Fruit fly (Drosophila melanogaster): ENCODE results near the gene CG3823.

The CG3823 gene

DNA sequence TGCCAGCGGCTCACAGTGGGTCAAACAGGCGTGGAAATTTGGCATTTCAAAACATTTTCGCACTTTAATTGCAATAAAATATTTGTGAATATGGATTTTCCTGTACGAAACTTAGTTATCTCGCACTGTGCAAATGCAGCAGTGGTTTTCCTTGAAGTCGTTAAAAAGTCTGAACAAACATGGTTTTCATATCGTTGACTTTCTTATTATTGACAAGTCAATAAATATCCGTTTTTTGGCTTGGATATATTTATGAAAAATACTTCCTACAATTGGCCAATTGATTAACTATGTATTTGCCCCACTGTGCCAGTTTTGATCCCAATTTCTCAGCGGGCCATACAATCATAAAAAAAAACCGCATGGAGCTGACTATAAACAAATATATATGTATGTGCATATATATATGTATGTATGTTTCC, 38.3 kb upstream of the CG3823 start (continued):
- TF ChIP-seq CG34224 (GFP tag; IDR thresholded peaks at IDR 0.05; ENCODE audit: partially characterized antibody) = no peak
- TF ChIP-seq toy (GFP tag; IDR thresholded peaks at IDR 0.05) = peak; percentile 75; the same call in 1 of the 2 replicates
- no peak for TF ChIP-seq Doc3 (GFP tag; IDR thresholded peaks at IDR 0.05; ENCODE audit: partially characterized antibody)
- TF ChIP-seq Sry-δ (GFP tag; optimal IDR thresholded peaks at IDR 0.05) = peak; percentile 64
- TF ChIP-seq HLH4C (GFP tag; IDR thresholded peaks at IDR 0.05; ENCODE audit: partially characterized antibody) = no peak; the same call in 2 of the 3 replicates
- TF ChIP-seq Rfx (GFP tag; IDR thresholded peaks at IDR 0.05) = peak; percentile 88
- peak; percentile 94 for TF ChIP-seq CG30431 (GFP tag; optimal IDR thresholded peaks at IDR 0.05)
- TF ChIP-seq fru (optimal IDR thresholded peaks at IDR 0.05) = no peak
- TF ChIP-seq H15 (GFP tag; IDR thresholded peaks at IDR 0.05) = peak; percentile 91
- TF ChIP-seq CG9215 (GFP tag; IDR thresholded peaks at IDR 0.05) = peak; percentile 88
- peak; percentile 50; the same call in 1 of the 2 replicates for TF ChIP-seq ham (GFP tag; IDR thresholded peaks at IDR 0.05)
- no peak for TF ChIP-seq CG16813 (GFP tag; IDR thresholded peaks at IDR 0.05; ENCODE audit: partially characterized antibody)
- TF ChIP-seq CG12236 (GFP tag; optimal IDR thresholded peaks at IDR 0.05) = peak; percentile 96
- no peak for TF ChIP-seq tna (GFP tag; IDR thresholded peaks at IDR 0.05; ENCODE audit: partially characterized antibody)
- TF ChIP-seq nerfin-2 (GFP tag; IDR thresholded peaks at IDR 0.05; ENCODE audit: partially characterized antibody) = peak; percentile 36; the same call in 1 of the 2 replicates
- peak; percentile 93 for TF ChIP-seq CG12769 (tag; optimal IDR thresholded peaks at IDR 0.05)
- peak; percentile 98 for TF ChIP-seq az2 (GFP tag; optimal IDR thresholded peaks at IDR 0.05)
- TF ChIP-seq Kr (GFP tag; optimal IDR thresholded peaks at IDR 0.05) = no peak
- peak; percentile 97 for TF ChIP-seq CG2678 (tag; optimal IDR thresholded peaks at IDR 0.05)
- peak; percentile 96 for TF ChIP-seq NC2β (GFP tag; optimal IDR thresholded peaks at IDR 0.05)
- peak; percentile 65 for TF ChIP-seq CG33557 (GFP tag; optimal IDR thresholded peaks at IDR 0.05)
- TF ChIP-seq sd (tag; optimal IDR thresholded peaks at IDR 0.05) = peak; percentile 87
- TF ChIP-seq NfI (GFP tag; optimal IDR thresholded peaks at IDR 0.05) = peak; percentile 94
- TF ChIP-seq Blimp-1 (GFP tag; optimal IDR thresholded peaks at IDR 0.05) = peak; percentile 93
- no peak for TF ChIP-seq zf30C (GFP tag; optimal IDR thresholded peaks at IDR 0.05)
- peak; percentile 86 for TF ChIP-seq sug (tag; optimal IDR thresholded peaks at IDR 0.05)
- peak; percentile 92 for TF ChIP-seq CG33213 (GFP tag; optimal IDR thresholded peaks at IDR 0.05)
- peak; percentile 91 for TF ChIP-seq ap (GFP tag; IDR thresholded peaks at IDR 0.05)
- no peak for TF ChIP-seq sc (optimal IDR thresholded peaks at IDR 0.05)
- peak; percentile 92 for TF ChIP-seq sc (GFP tag; optimal IDR thresholded peaks at IDR 0.05)
- peak; percentile 84 for TF ChIP-seq CG12744 (GFP tag; optimal IDR thresholded peaks at IDR 0.05)
- peak; percentile 87 for TF ChIP-seq dm (GFP tag; optimal IDR thresholded peaks at IDR 0.05)
- TF ChIP-seq CG1233 (GFP tag; optimal IDR thresholded peaks at IDR 0.05) = peak; percentile 91
- peak; percentile 92 for TF ChIP-seq row (GFP tag; IDR thresholded peaks at IDR 0.05)
- peak; percentile 76 for TF ChIP-seq CG30020 (tag; optimal IDR thresholded peaks at IDR 0.05)
- no peak for TF ChIP-seq ato (GFP tag; IDR thresholded peaks at IDR 0.05; ENCODE audit: partially characterized antibody)
- TF ChIP-seq Scr (GFP tag; IDR thresholded peaks at IDR 0.05; ENCODE audit: partially characterized antibody) = 0 out of 2 replicates have a peak, but pooled peaks have one; percentile 33
- TF ChIP-seq NC2α (GFP tag; optimal IDR thresholded peaks at IDR 0.05) = peak; percentile 92
- peak; percentile 98 for TF ChIP-seq nmo (GFP tag; optimal IDR thresholded peaks at IDR 0.05)
- peak; percentile 95 for TF ChIP-seq lab (GFP tag; optimal IDR thresholded peaks at IDR 0.05)
- peak; percentile 62 for TF ChIP-seq Sry-β (GFP tag; optimal IDR thresholded peaks at IDR 0.05)
- TF ChIP-seq Asciz (GFP tag; optimal IDR thresholded peaks at IDR 0.05) = peak; percentile 97
- TF ChIP-seq CG11560 (tag; IDR thresholded peaks at IDR 0.05) = peak; percentile 88
- peak; percentile 99 for TF ChIP-seq Ets65A (GFP tag)
- TF ChIP-seq CG9609 (GFP tag; optimal IDR thresholded peaks at IDR 0.05) = peak; percentile 95
- TF ChIP-seq CG14667 (GFP tag; IDR thresholded peaks at IDR 0.05) = peak; percentile 87
- TF ChIP-seq vnd (GFP tag; IDR thresholded peaks at IDR 0.05; ENCODE audit: partially characterized antibody) = 0 out of 3 replicates have a peak, but pooled peaks have one; percentile 29
- TF ChIP-seq Deaf1 (tag; optimal IDR thresholded peaks at IDR 0.05) = peak; percentile 76
- peak; percentile 95 for TF ChIP-seq crc (GFP tag; optimal IDR thresholded peaks at IDR 0.05)
- peak; percentile 78 for TF ChIP-seq tup (GFP tag; optimal IDR thresholded peaks at IDR 0.05)

Measured in whole organism, embryonic.